Fruit fly (Drosophila melanogaster): Measurements from ENCODE around the gene Con.

The Con gene

dm6 chr3L:4929781-4930180, 149.1 kb downstream of the Con start (continued):
- TF ChIP-seq Mes4 (GFP tag; optimal IDR thresholded peaks at IDR 0.05) (no peak), CG30431 (GFP tag; optimal IDR thresholded peaks at IDR 0.05) (no peak), CG4282 (GFP tag; optimal IDR thresholded peaks at IDR 0.05) (no peak), CG18262 (tag; optimal IDR thresholded peaks at IDR 0.05) (no peak), CG17802 (tag; optimal IDR thresholded peaks at IDR 0.05) (no peak), H2.0 (GFP tag; IDR thresholded peaks at IDR 0.05) (peak; percentile 35; the same call in 1 of the 2 replicates), Ssrp (tag; optimal IDR thresholded peaks at IDR 0.05) (no peak), CG18476 (GFP tag; optimal IDR thresholded peaks at IDR 0.05) (no peak), CG11247 (GFP tag; IDR thresholded peaks at IDR 0.05) (no peak), Dp (GFP tag; optimal IDR thresholded peaks at IDR 0.05) (no peak), sna (GFP tag; IDR thresholded peaks at IDR 0.05; ENCODE audit: partially characterized antibody) (no peak), cad (GFP tag; optimal IDR thresholded peaks at IDR 0.05) (no peak), Hmr (GFP tag; optimal IDR thresholded peaks at IDR 0.05) (peak; percentile 19), CG17612 (GFP tag; IDR thresholded peaks at IDR 0.05) (no peak), Fer3 (tag; optimal IDR thresholded peaks at IDR 0.05) (no peak), CG18599 (GFP tag; optimal IDR thresholded peaks at IDR 0.05) (peak; percentile 43), bcd (GFP tag; optimal IDR thresholded peaks at IDR 0.05) (no peak), CG10321 (GFP tag; IDR thresholded peaks at IDR 0.05) (no peak), MBD-R2 (GFP tag; IDR thresholded peaks at IDR 0.05) (no peak), dm (GFP tag; optimal IDR thresholded peaks at IDR 0.05) (no peak), CG42726 (GFP tag; IDR thresholded peaks at IDR 0.05; ENCODE audit: partially characterized antibody) (no peak), Side (GFP tag; optimal IDR thresholded peaks at IDR 0.05) (no peak), fd64A (GFP tag; optimal IDR thresholded peaks at IDR 0.05) (no peak), prd (optimal IDR thresholded peaks at IDR 0.05) (no peak), prd (GFP tag; IDR thresholded peaks at IDR 0.05) (peak; percentile 26; the same call in 1 of the 3 replicates), CG1529 (GFP tag; optimal IDR thresholded peaks at IDR 0.05) (no peak), ken (GFP tag; IDR thresholded peaks at IDR 0.05) (no peak), pnt (GFP tag; optimal IDR thresholded peaks at IDR 0.05) (no peak), CG9727 (GFP tag; optimal IDR thresholded peaks at IDR 0.05) (peak; percentile 7), inv (GFP tag; IDR thresholded peaks at IDR 0.05; ENCODE audit: partially characterized antibody) (no peak), Dad (GFP tag; optimal IDR thresholded peaks at IDR 0.05) (no peak)

- TF ChIP-seq CG9437 (GFP tag; optimal IDR thresholded peaks at IDR 0.05) (no peak), CG13894 (tag; optimal IDR thresholded peaks at IDR 0.05) (peak; percentile 58), Bgb (GFP tag; IDR thresholded peaks at IDR 0.05; ENCODE audit: partially characterized antibody) (no peak), Ets65A (GFP tag) (peak; percentile 64), Mes4 (GFP tag; optimal IDR thresholded peaks at IDR 0.05) (no peak), HmgD (GFP tag; optimal IDR thresholded peaks at IDR 0.05) (no peak), CG30403 (GFP tag; optimal IDR thresholded peaks at IDR 0.05) (no peak), ttk (GFP tag; IDR thresholded peaks at IDR 0.05) (no peak)
Measured at dm6 chr3L:4924612-4925011, 154.2 kb downstream of the Con start.

dm6 chr3L:4920935-4921334, 157.9 kb downstream of the Con start:
- peak; percentile 27 for TF ChIP-seq CG2678 (tag; optimal IDR thresholded peaks at IDR 0.05)
- TF ChIP-seq lmd (GFP tag; IDR thresholded peaks at IDR 0.05) = 0 out of 2 replicates have a peak, but pooled peaks have one; percentile 25
- TF ChIP-seq CG1603 (tag; optimal IDR thresholded peaks at IDR 0.05) = peak; percentile 19
- TF ChIP-seq CG7556 (GFP tag; optimal IDR thresholded peaks at IDR 0.05) = peak; percentile 2
- 0 out of 2 replicates have a peak, but pooled peaks have one; percentile 21 for TF ChIP-seq HLH3B (GFP tag; IDR thresholded peaks at IDR 0.05)
- peak; percentile 21 for TF ChIP-seq dmrt99B (tag; optimal IDR thresholded peaks at IDR 0.05)
- peak; percentile 71 for TF ChIP-seq Med (GFP tag)
- peak; percentile 33; the same call in 2 of the 3 replicates for TF ChIP-seq row (GFP tag; IDR thresholded peaks at IDR 0.05)
- TF ChIP-seq Ets65A (GFP tag) = peak; percentile 54
- TF ChIP-seq CG10274 (GFP tag; optimal IDR thresholded peaks at IDR 0.05) = no peak
- no peak for TF ChIP-seq CG11695 (GFP tag; IDR thresholded peaks at IDR 0.05)
- peak; percentile 32 for TF ChIP-seq gem (tag; optimal IDR thresholded peaks at IDR 0.05)
- TF ChIP-seq ara (GFP tag; IDR thresholded peaks at IDR 0.05) = no peak
- peak; percentile 27 for TF ChIP-seq CG11504 (tag; optimal IDR thresholded peaks at IDR 0.05)
- TF ChIP-seq CG11456 (GFP tag; IDR thresholded peaks at IDR 0.05) = 0 out of 3 replicates have a peak, but pooled peaks have one; percentile 58

Measured in whole organism, embryonic.